Fruit fly (Drosophila melanogaster): Measurements from ENCODE around the gene CG44325.

dm6 chrX:9122492-9122891 is 44.2 kb upstream of the CG44325 start:
- no peak for TF ChIP-seq fru (GFP tag; optimal IDR thresholded peaks at IDR 0.05)
- TF ChIP-seq Abd-B (GFP tag; optimal IDR thresholded peaks at IDR 0.05): no peak
- no peak for TF ChIP-seq lola (GFP tag; optimal IDR thresholded peaks at IDR 0.05)
- no peak for TF ChIP-seq psq (GFP tag; optimal IDR thresholded peaks at IDR 0.05)
- TF ChIP-seq Dfd (GFP tag; optimal IDR thresholded peaks at IDR 0.05): no peak
- no peak for TF ChIP-seq pan (optimal IDR thresholded peaks at IDR 0.05)
- TF ChIP-seq h (GFP tag; optimal IDR thresholded peaks at IDR 0.05): no peak
- TF ChIP-seq Vsx2 (GFP tag; optimal IDR thresholded peaks at IDR 0.05; ENCODE audit: partially characterized antibody): no peak
- TF ChIP-seq dl (GFP tag; optimal IDR thresholded peaks at IDR 0.05; ENCODE audit: insufficient read depth in 1 of 2, partially characterized antibody in 2 of 2): no peak
- TF ChIP-seq Myc (optimal IDR thresholded peaks at IDR 0.05): no peak
